Worm (Caenorhabditis elegans): Measurements from ENCODE around the gene sqv-3.

Gene sqv-3

ce11 chrIII:9818763-9819162 lies 38.6 kb upstream of the sqv-3 start, which contains the start of gene panl-3 (continued):
- no peak for TF ChIP-seq aly-2 (tag; optimal IDR thresholded peaks at IDR 0.05)

ce11 chrIII:9817894-9818293 lies 37.7 kb upstream of the sqv-3 start:
- TF ChIP-seq sem-4 (tag; optimal IDR thresholded peaks at IDR 0.05) (no peak), lsy-2 (tag; optimal IDR thresholded peaks at IDR 0.05) (peak in 1 of 2 experiments; percentile 70)

- TF ChIP-seq nhr-6 (tag; optimal IDR thresholded peaks at IDR 0.05), result no peak
- peak; percentile 31 for TF ChIP-seq ama-1 (optimal IDR thresholded peaks at IDR 0.05)
- no peak for TF ChIP-seq peb-1 (tag; optimal IDR thresholded peaks at IDR 0.05)
- TF ChIP-seq blmp-1 (tag; optimal IDR thresholded peaks at IDR 0.05; ENCODE audit: insufficient read depth), result no peak
- TF ChIP-seq ztf-1 (GFP tag; conservative IDR thresholded peaks at IDR 0.05), result no peak
- TF ChIP-seq aly-2 (tag; optimal IDR thresholded peaks at IDR 0.05), result no peak
- TF ChIP-seq nhr-23 (tag; optimal IDR thresholded peaks at IDR 0.05), result no peak
- no peak for TF ChIP-seq ceh-82 (tag; optimal IDR thresholded peaks at IDR 0.05)
- TF ChIP-seq R02D3.7 (tag; optimal IDR thresholded peaks at IDR 0.05), result no peak
- no peak for TF ChIP-seq nhr-21 (tag; optimal IDR thresholded peaks at IDR 0.05)
- no peak for TF ChIP-seq Y55F3AM.14 (GFP tag; optimal IDR thresholded peaks at IDR 0.05)
- no peak for TF ChIP-seq ZK546.5 (tag; optimal IDR thresholded peaks at IDR 0.05)
- TF ChIP-seq skn-1 (tag; optimal IDR thresholded peaks at IDR 0.05), result no peak
- TF ChIP-seq nhr-77 (tag; optimal IDR thresholded peaks at IDR 0.05), result no peak
- peak; percentile 1 for TF ChIP-seq F13H6.1 (tag; optimal IDR thresholded peaks at IDR 0.05)
- TF ChIP-seq egl-27 (tag; optimal IDR thresholded peaks at IDR 0.05), result no peak
- no peak for TF ChIP-seq sma-3 (GFP tag; optimal IDR thresholded peaks at IDR 0.05)
- TF ChIP-seq unc-39 (tag; optimal IDR thresholded peaks at IDR 0.05), result no peak
- TF ChIP-seq dmd-4 (tag; optimal IDR thresholded peaks at IDR 0.05), result no peak
- no peak for TF ChIP-seq ztf-11 (tag; optimal IDR thresholded peaks at IDR 0.05)
- TF ChIP-seq mdl-1 (tag; optimal IDR thresholded peaks at IDR 0.05), result no peak
- TF ChIP-seq nhr-11 (tag; optimal IDR thresholded peaks at IDR 0.05), result no peak
- TF ChIP-seq nhr-25 (tag; optimal IDR thresholded peaks at IDR 0.05), result no peak
- TF ChIP-seq ztf-4 (tag; optimal IDR thresholded peaks at IDR 0.05), result peak; percentile 21
- TF ChIP-seq gmeb-1 (tag; optimal IDR thresholded peaks at IDR 0.05), result no peak
- no peak for TF ChIP-seq zag-1 (tag; optimal IDR thresholded peaks at IDR 0.05)
- TF ChIP-seq ceh-16 (tag; optimal IDR thresholded peaks at IDR 0.05), result no peak
- no peak for TF ChIP-seq lin-39 (tag; optimal IDR thresholded peaks at IDR 0.05)
- TF ChIP-seq nhr-12 (tag; optimal IDR thresholded peaks at IDR 0.05), result no peak
- no peak for TF ChIP-seq elt-1 (tag; optimal IDR thresholded peaks at IDR 0.05)
- TF ChIP-seq unc-55 (GFP tag; optimal IDR thresholded peaks at IDR 0.05), result peak; percentile 49
- no peak for TF ChIP-seq lin-13 (GFP tag; optimal IDR thresholded peaks at IDR 0.05)
- TF ChIP-seq unc-62 (GFP tag; optimal IDR thresholded peaks at IDR 0.05), result no peak
- TF ChIP-seq mbf-1 (tag; optimal IDR thresholded peaks at IDR 0.05), result no peak
- no peak for TF ChIP-seq elt-3 (tag; optimal IDR thresholded peaks at IDR 0.05)
- TF ChIP-seq nhr-10 (tag; optimal IDR thresholded peaks at IDR 0.05), result no peak
- peak; percentile 11 for TF ChIP-seq lsy-2 (tag; optimal IDR thresholded peaks at IDR 0.05)
- TF ChIP-seq nhr-237 (tag; optimal IDR thresholded peaks at IDR 0.05), result no peak
- peak; percentile 51 for TF ChIP-seq C34F6.9 (tag; optimal IDR thresholded peaks at IDR 0.05)
- TF ChIP-seq sem-4 (tag; optimal IDR thresholded peaks at IDR 0.05), result no peak
- TF ChIP-seq nhr-129 (tag; optimal IDR thresholded peaks at IDR 0.05), result peak; percentile 52
- TF ChIP-seq snpc-4 (tag; optimal IDR thresholded peaks at IDR 0.05), result no peak
- no peak for TF ChIP-seq alr-1 (tag; optimal IDR thresholded peaks at IDR 0.05)
- no peak for TF ChIP-seq sma-9 (GFP tag; optimal IDR thresholded peaks at IDR 0.05)
- no peak for TF ChIP-seq sma-9 (tag; optimal IDR thresholded peaks at IDR 0.05)
- TF ChIP-seq lin-11 (tag; optimal IDR thresholded peaks at IDR 0.05), result peak; percentile 34
- TF ChIP-seq mab-5 (tag; optimal IDR thresholded peaks at IDR 0.05), result no peak
- TF ChIP-seq crh-2 (tag; optimal IDR thresholded peaks at IDR 0.05), result peak; percentile 10
- TF ChIP-seq fos-1 (tag; optimal IDR thresholded peaks at IDR 0.05), result no peak
These were observed 37.0 kb upstream of the sqv-3 start, which contains the start of gene cnx-1 for ce11 chrIII:9817087-9817612. Gene cnx-1 (minus strand): TSS chrIII:9817137.
